Worm (Caenorhabditis elegans) whole organism, L1 larva: ENCODE measurements around the gene Y47D7A.3.

ENCODE experiments used
- C04F5.9 ChIP-seq: sonication (generic microtip); optimal IDR thresholded peaks from 2 replicates; lab custom pipeline; 2016; ENCODE audit warnings: missing genetic modification characterization, missing compliant biosample characterization
- C34B4.2 ChIP-seq: sonication (generic microtip); optimal IDR thresholded peaks from 2 replicates; lab custom pipeline; 2017; ENCODE audit warnings: mild to moderate bottlenecking, missing genetic modification characterization, missing compliant biosample characterization
- F16B12.6 ChIP-seq: fragments of 150-350 bp; optimal IDR thresholded peaks from 2 replicates; lab custom pipeline; 2014; ENCODE audit warnings: missing biosample characterization, missing genetic modification characterization
- Y116A8C.19 ChIP-seq: sonication (generic microtip); optimal IDR thresholded peaks from 2 replicates; lab custom pipeline; 2016; ENCODE audit warnings: missing compliant biosample characterization, missing genetic modification characterization, borderline replicate concordance
- aha-1 ChIP-seq: fragments of 150-350 bp; optimal IDR thresholded peaks from 2 replicates; lab custom pipeline; 2014; ENCODE audit warnings: missing biosample characterization, missing genetic modification characterization
- ama-1 ChIP-seq: fragments of 150-350 bp; optimal IDR thresholded peaks from 2 replicates; lab custom pipeline; 2014
- ceh-8 ChIP-seq: fragments of 200-800 bp; sonication (Bioruptor generic); optimal IDR thresholded peaks from 2 replicates; lab custom pipeline; 2018; ENCODE audit warnings: mild to moderate bottlenecking, missing genetic modification characterization, moderate library complexity, missing compliant biosample characterization
- ceh-90 ChIP-seq: sonication (generic microtip); optimal IDR thresholded peaks from 2 replicates; lab custom pipeline; 2016; ENCODE audit warnings: missing genetic modification characterization, missing compliant biosample characterization
- ces-1 ChIP-seq: fragments of 150-350 bp; optimal IDR thresholded peaks from 2 replicates; lab custom pipeline; 2014; ENCODE audit warnings: missing biosample characterization, missing genetic modification reagents, missing genetic modification characterization
- dpl-1 ChIP-seq, 3 experiments: fragments of 150-350 bp in 2 of 3; sonication (generic microtip) in 1 of 3; optimal IDR thresholded peaks; 2 replicates each; lab custom pipeline; 2014 to 2017; ENCODE audit warnings: missing biosample characterization in 3 of 3, missing genetic modification characterization in 3 of 3, missing genetic modification reagents in 3 of 3
- egl-27 ChIP-seq, 2 experiments: fragments of 150-350 bp in 1 of 2; sonication (generic microtip); optimal IDR thresholded peaks; 3 replicates each; lab custom pipeline; 2017 to 2018; ENCODE audit warnings: missing biosample characterization in 2 of 2, missing genetic modification characterization in 2 of 2, missing genetic modification reagents in 2 of 2
- elt-3 ChIP-seq, 6 experiments: fragments of 150-350 bp in 1 of 6; sonication (generic microtip); optimal IDR thresholded peaks; 2 replicates each; lab custom pipeline; 2017 to 2018; ENCODE audit warnings: missing biosample characterization in 6 of 6, missing genetic modification characterization in 6 of 6, inconsistent platforms in 1 of 6
- fkh-8 ChIP-seq: sonication (generic microtip); optimal IDR thresholded peaks from 2 replicates; lab custom pipeline; 2016; ENCODE audit warnings: mild to moderate bottlenecking, missing genetic modification characterization, missing compliant biosample characterization
- fos-1 ChIP-seq: fragments of 150-350 bp; optimal IDR thresholded peaks from 2 replicates; lab custom pipeline; 2014; ENCODE audit warnings: missing biosample characterization, missing genetic modification characterization
- hlh-17 ChIP-seq: fragments of 200-800 bp; sonication (Bioruptor generic); optimal IDR thresholded peaks from 2 replicates; lab custom pipeline; 2018; ENCODE audit warnings: missing genetic modification characterization, mild to moderate bottlenecking, missing compliant biosample characterization, moderate library complexity, borderline replicate concordance
- hpl-2 ChIP-seq: fragments of 150-350 bp; optimal IDR thresholded peaks from 2 replicates; lab custom pipeline; 2014; ENCODE audit warnings: missing biosample characterization, missing genetic modification reagents, missing genetic modification characterization
- irx-1 ChIP-seq: sonication (generic microtip); optimal IDR thresholded peaks from 2 replicates; lab custom pipeline; 2016; ENCODE audit warnings: missing genetic modification characterization, missing compliant biosample characterization
- isw-1 ChIP-seq: fragments of 200-800 bp; sonication (Bioruptor generic); IDR thresholded peaks from 2 replicates; pipeline ENCODE4 v1.3.6; 2022; ENCODE audit warnings: missing genetic modification characterization, missing compliant biosample characterization
- jun-1 ChIP-seq: fragments of 150-350 bp; optimal IDR thresholded peaks from 2 replicates; lab custom pipeline; 2014; ENCODE audit warnings: missing biosample characterization, missing genetic modification reagents, missing genetic modification characterization
- lin-13 ChIP-seq: fragments of 150-350 bp; optimal IDR thresholded peaks from 2 replicates; lab custom pipeline; 2014; ENCODE audit warnings: missing biosample characterization, missing genetic modification reagents, missing genetic modification characterization
- lin-14 ChIP-seq: fragments of 200-800 bp; sonication (Bioruptor generic); optimal IDR thresholded peaks from 2 replicates; lab custom pipeline; 2018; ENCODE audit warnings: mild to moderate bottlenecking, missing genetic modification characterization, moderate library complexity, missing compliant biosample characterization
- lin-35 ChIP-seq, 2 experiments: fragments of 150-350 bp; optimal IDR thresholded peaks; 2 replicates each; lab custom pipeline; 2014; ENCODE audit warnings: missing biosample characterization in 2 of 2, missing genetic modification characterization in 2 of 2, missing genetic modification reagents in 2 of 2
- lin-39 ChIP-seq: fragments of 150-350 bp; optimal IDR thresholded peaks from 2 replicates; lab custom pipeline; 2014; ENCODE audit warnings: missing biosample characterization, missing genetic modification reagents, missing genetic modification characterization
- lir-3 ChIP-seq: sonication (generic microtip); optimal IDR thresholded peaks from 2 replicates; lab custom pipeline; 2016; ENCODE audit warnings: mild to moderate bottlenecking, missing genetic modification characterization, moderate library complexity, missing compliant biosample characterization; ENCODE audit not compliant: poor library complexity
- lsy-2 ChIP-seq, 2 experiments: fragments of 150-350 bp; optimal IDR thresholded peaks; 2 replicates each; lab custom pipeline; 2014; ENCODE audit warnings: missing biosample characterization in 2 of 2, missing genetic modification characterization in 2 of 2
- nhr-12 ChIP-seq: sonication (generic microtip); optimal IDR thresholded peaks from 2 replicates; lab custom pipeline; 2017; ENCODE audit warnings: missing biosample characterization, missing genetic modification characterization
- nhr-19 ChIP-seq: fragments of 200-800 bp; sonication (Bioruptor generic); conservative IDR thresholded peaks from 2 replicates; pipeline ENCODE4 v1.3.6; 2022; ENCODE audit warnings: missing genetic modification characterization, missing compliant biosample characterization
- nhr-28 ChIP-seq: fragments of 150-350 bp; optimal IDR thresholded peaks from 2 replicates; lab custom pipeline; 2014; ENCODE audit warnings: missing biosample characterization, missing genetic modification characterization
- nhr-77 ChIP-seq: fragments of 150-350 bp; optimal IDR thresholded peaks from 2 replicates; lab custom pipeline; 2014; ENCODE audit warnings: missing biosample characterization, missing genetic modification characterization
- nhr-85 ChIP-seq: sonication (generic microtip); peaks from one replicate; lab custom pipeline; 2016; ENCODE audit warnings: missing genetic modification characterization, inconsistent platforms, missing compliant biosample characterization
- pqm-1 ChIP-seq: sonication (generic microtip); optimal IDR thresholded peaks from 3 replicates; lab custom pipeline; 2017; ENCODE audit warnings: missing biosample characterization, missing genetic modification characterization
- skn-1 ChIP-seq: fragments of 150-350 bp; optimal IDR thresholded peaks from 2 replicates; lab custom pipeline; 2014; ENCODE audit warnings: missing biosample characterization, missing genetic modification characterization
- snu-23 ChIP-seq: sonication (generic microtip); optimal IDR thresholded peaks from 2 replicates; lab custom pipeline; 2016; ENCODE audit warnings: missing genetic modification characterization, missing compliant biosample characterization
- sptf-1 ChIP-seq: fragments of 150-350 bp; optimal IDR thresholded peaks from 2 replicates; lab custom pipeline; 2014; ENCODE audit warnings: missing biosample characterization, missing genetic modification characterization
- sup-37 ChIP-seq: fragments of 200-800 bp; sonication (Bioruptor generic); optimal IDR thresholded peaks from 2 replicates; lab custom pipeline; 2018; ENCODE audit warnings: mild to moderate bottlenecking, missing genetic modification characterization, missing compliant biosample characterization
- tlp-1 ChIP-seq: fragments of 150-350 bp; optimal IDR thresholded peaks from 2 replicates; lab custom pipeline; 2014; ENCODE audit warnings: missing biosample characterization, missing genetic modification characterization
- unc-130 ChIP-seq: fragments of 150-350 bp; optimal IDR thresholded peaks from 2 replicates; lab custom pipeline; 2017; ENCODE audit warnings: missing biosample characterization, missing genetic modification characterization, inconsistent platforms
- unc-30 ChIP-seq: sonication (generic microtip); optimal IDR thresholded peaks from 2 replicates; lab custom pipeline; 2017; ENCODE audit warnings: missing biosample characterization, missing genetic modification characterization
- unc-62 ChIP-seq: fragments of 150-350 bp; optimal IDR thresholded peaks from 2 replicates; lab custom pipeline; 2014; ENCODE audit warnings: missing biosample characterization, missing genetic modification reagents, missing genetic modification characterization
- unc-98 ChIP-seq: fragments of 200-800 bp; sonication (Bioruptor generic); IDR thresholded peaks from 2 replicates; pipeline ENCODE4 v1.3.6; 2022; ENCODE audit warnings: missing genetic modification characterization, missing compliant biosample characterization
- xbp-1 ChIP-seq: sonication (generic microtip); optimal IDR thresholded peaks from 2 replicates; lab custom pipeline; 2016; ENCODE audit warnings: missing genetic modification characterization, missing compliant biosample characterization
- zag-1 ChIP-seq: fragments of 150-350 bp; optimal IDR thresholded peaks from 2 replicates; lab custom pipeline; 2014; ENCODE audit warnings: missing biosample characterization, missing genetic modification characterization
- ztf-11 ChIP-seq, 2 experiments: sonication (generic microtip); optimal IDR thresholded peaks; 2 replicates each; lab custom pipeline; 2016 to 2017; ENCODE audit warnings: missing genetic modification characterization in 2 of 2, missing biosample characterization in 1 of 2, missing compliant biosample characterization in 1 of 2
- ztf-4 ChIP-seq: fragments of 150-350 bp; optimal IDR thresholded peaks from 2 replicates; lab custom pipeline; 2014; ENCODE audit warnings: missing biosample characterization, missing genetic modification characterization

Gene Y47D7A.3

ce11 chrV:4416710-4417109 is 6.0 kb downstream of the Y47D7A.3 start, which contains the start of gene Y47D7A.18:
TSS of gene Y47D7A.18 (minus strand) at chrV:4416810.
- no peak for TF ChIP-seq irx-1
- no peak for TF ChIP-seq unc-62 (GFP tag; lab: Kevin White, UChicago)
- TF ChIP-seq nhr-12 (tag; lab: Kevin White, UChicago), result no peak
- TF ChIP-seq ces-1 (GFP tag; lab: Kevin White, UChicago), result no peak
- no peak for TF ChIP-seq jun-1 (tag; lab: Kevin White, UChicago)
- TF ChIP-seq fos-1 (tag; lab: Kevin White, UChicago), result no peak
- TF ChIP-seq hpl-2 (GFP tag; lab: Kevin White, UChicago), result no peak
- no peak for TF ChIP-seq ceh-90 (tag; lab: Kevin White, UChicago)
- TF ChIP-seq unc-130 (tag; lab: Kevin White, UChicago), result no peak
- no peak for TF ChIP-seq ztf-11 (tag; optimal IDR thresholded peaks at IDR 0.05; lab: Kevin White, UChicago)
- no peak for TF ChIP-seq sptf-1 (tag; lab: Kevin White, UChicago)
- no peak for TF ChIP-seq ceh-8 (GFP tag; lab: Kevin White, UChicago)
- TF ChIP-seq C04F5.9 (tag; lab: Kevin White, UChicago), result no peak
- TF ChIP-seq Y116A8C.19 (tag; lab: Kevin White, UChicago), result no peak
- TF ChIP-seq unc-98, result no peak
- no peak for TF ChIP-seq lin-35 (GFP tag; optimal IDR thresholded peaks at IDR 0.05; lab: Kevin White, UChicago)
- TF ChIP-seq hlh-17 (GFP tag; lab: Kevin White, UChicago), result no peak
- no peak for TF ChIP-seq zag-1 (tag; lab: Kevin White, UChicago)

DNA sequence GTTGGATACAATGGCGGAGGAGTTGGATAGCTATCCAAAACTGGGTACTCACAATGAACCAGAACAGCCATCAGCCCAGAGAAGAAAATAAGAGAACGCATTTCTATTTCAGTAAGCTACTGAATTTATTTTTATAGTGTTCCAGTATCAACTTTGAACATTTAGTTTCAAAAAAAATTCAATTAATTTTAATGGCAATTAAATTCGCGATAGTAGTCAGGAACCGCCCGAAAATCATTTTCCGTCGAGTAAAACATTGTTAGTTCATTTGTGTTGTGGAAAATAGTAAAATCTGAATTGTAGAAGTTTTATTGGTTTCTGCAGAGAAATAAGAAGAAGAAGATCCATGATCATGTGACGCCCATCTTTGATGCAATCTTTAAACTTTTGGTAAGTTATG is 7.4 kb downstream of the Y47D7A.3 start, which contains the start of gene Y47D7A.6:
Gene Y47D7A.6, minus strand, starts transcription at position 101 of the 400 bp plus-strand sequence.
- no peak for TF ChIP-seq lin-14 (GFP tag; lab: Kevin White, UChicago)
- TF ChIP-seq unc-62 (GFP tag; lab: Kevin White, UChicago), result no peak
- no peak for TF ChIP-seq pqm-1 (tag; lab: Kevin White, UChicago)
- no peak for TF ChIP-seq lsy-2 (tag; optimal IDR thresholded peaks at IDR 0.05; lab: Kevin White, UChicago)
- TF ChIP-seq elt-3 (tag; optimal IDR thresholded peaks at IDR 0.05; lab: Kevin White, UChicago), result no peak
- no peak for TF ChIP-seq fkh-8 (tag; lab: Kevin White, UChicago)
- TF ChIP-seq lir-3 (tag; lab: Kevin White, UChicago), result no peak
- TF ChIP-seq lin-13, result no peak
- no peak for TF ChIP-seq Y116A8C.19 (tag; lab: Kevin White, UChicago)
- no peak for TF ChIP-seq unc-30
- no peak for TF ChIP-seq F16B12.6
- no peak for TF ChIP-seq nhr-19 (GFP tag; lab: Robert Waterston, UW)
- TF ChIP-seq snu-23, result no peak

ce11 chrV:4419767-4420322 is 9.1 kb downstream of the Y47D7A.3 start, which contains the start of the genes Y47D7A.7 and Y47D7A.2:
TSS of gene Y47D7A.7 (minus strand) at chrV:4419867.
TSS of gene Y47D7A.2 (plus strand) at chrV:4420272.
- TF ChIP-seq hpl-2 (GFP tag; lab: Kevin White, UChicago) (no peak), nhr-28 (tag; lab: Kevin White, UChicago) (no peak), unc-62 (GFP tag; lab: Kevin White, UChicago) (no peak), lin-39 (tag; lab: Kevin White, UChicago) (no peak), isw-1 (GFP tag; lab: Robert Waterston, UW) (no peak), tlp-1 (tag; lab: Kevin White, UChicago) (no peak), nhr-85 (tag; lab: Kevin White, UChicago) (no peak), nhr-77 (no peak), xbp-1 (tag; lab: Kevin White, UChicago) (no peak), unc-30 (no peak), C34B4.2 (no peak), ama-1 (no peak), aha-1 (tag; lab: Kevin White, UChicago) (no peak), sup-37 (GFP tag; lab: Kevin White, UChicago) (no peak), ztf-4 (tag; lab: Kevin White, UChicago) (no peak), egl-27 (tag; optimal IDR thresholded peaks at IDR 0.05; lab: Kevin White, UChicago) (no peak), dpl-1 (GFP tag; optimal IDR thresholded peaks at IDR 0.05; lab: Kevin White, UChicago) (no peak), skn-1 (tag; lab: Kevin White, UChicago) (no peak), lin-14 (GFP tag; lab: Kevin White, UChicago) (no peak)
- TF ChIP-seq, all 84 proteins: peak for 0
